Worm (Caenorhabditis elegans) whole organism, late embryonic: ENCODE results near the gene C29F7.10.

Experiments used
- C08G9.2 ChIP-seq: sonication (generic microtip); optimal IDR thresholded peaks from 2 replicates; lab custom pipeline; 2016; ENCODE audit warnings: mild to moderate bottlenecking, missing genetic modification characterization, moderate library complexity, missing compliant biosample characterization
- C38D4.7 ChIP-seq: fragments of 200-800 bp; sonication (Bioruptor generic); optimal IDR thresholded peaks from 2 replicates; lab custom pipeline; 2018; ENCODE audit warnings: mild to moderate bottlenecking, missing genetic modification characterization, moderate library complexity, missing compliant biosample characterization
- F13H6.1 ChIP-seq: sonication (generic microtip); optimal IDR thresholded peaks from 2 replicates; lab custom pipeline; 2016; ENCODE audit warnings: missing genetic modification characterization, missing compliant biosample characterization
- K09A11.1 ChIP-seq: sonication (generic microtip); optimal IDR thresholded peaks from 2 replicates; lab custom pipeline; 2017; ENCODE audit warnings: antibody characterized with exemption, mild to moderate bottlenecking, missing genetic modification characterization, missing compliant biosample characterization; ENCODE audit not compliant: insufficient read depth
- Y22D7AL.16 ChIP-seq: sonication (generic microtip); optimal IDR thresholded peaks from 2 replicates; lab custom pipeline; 2016; ENCODE audit warnings: missing genetic modification characterization, missing compliant biosample characterization
- ahr-1 ChIP-seq: sonication (generic microtip); optimal IDR thresholded peaks from 2 replicates; lab custom pipeline; 2016; ENCODE audit warnings: missing genetic modification characterization, missing compliant biosample characterization
- ceh-14 ChIP-seq: sonication (generic microtip); optimal IDR thresholded peaks from 2 replicates; lab custom pipeline; 2016; ENCODE audit warnings: missing genotype, missing genetic modification characterization, missing compliant biosample characterization
- ceh-18 ChIP-seq: sonication (generic microtip); optimal IDR thresholded peaks from 2 replicates; lab custom pipeline; 2016; ENCODE audit warnings: missing genetic modification characterization, missing compliant biosample characterization
- ceh-19 ChIP-seq: fragments of 200-800 bp; sonication (Bioruptor generic); optimal IDR thresholded peaks from 2 replicates; lab custom pipeline; 2018; ENCODE audit warnings: mild to moderate bottlenecking, missing genetic modification characterization, missing compliant biosample characterization
- ceh-2 ChIP-seq: sonication (generic microtip); optimal IDR thresholded peaks from 2 replicates; lab custom pipeline; 2016; ENCODE audit warnings: missing genotype, missing genetic modification characterization, missing compliant biosample characterization
- ceh-24 ChIP-seq: sonication (generic microtip); optimal IDR thresholded peaks from 2 replicates; lab custom pipeline; 2016; ENCODE audit warnings: mild to moderate bottlenecking, missing genetic modification characterization, missing compliant biosample characterization
- ceh-30 ChIP-seq: fragments of 150-350 bp; optimal IDR thresholded peaks from 2 replicates; lab custom pipeline; 2014; ENCODE audit warnings: missing biosample characterization, missing genetic modification characterization
- ceh-31 ChIP-seq: sonication (generic microtip); optimal IDR thresholded peaks from 2 replicates; lab custom pipeline; 2016; ENCODE audit warnings: missing genetic modification characterization, missing compliant biosample characterization
- ceh-34 ChIP-seq: sonication (generic microtip); optimal IDR thresholded peaks from 2 replicates; lab custom pipeline; 2016; ENCODE audit warnings: mild to moderate bottlenecking, missing genetic modification characterization, missing compliant biosample characterization
- ceh-45 ChIP-seq: fragments of 200-800 bp; sonication (Bioruptor generic); IDR thresholded peaks from 2 replicates; pipeline ENCODE4 v1.3.6; 2022; ENCODE audit warnings: missing genetic modification reagents, missing genetic modification characterization, missing compliant biosample characterization
- ceh-48 ChIP-seq: sonication (generic microtip); optimal IDR thresholded peaks from 2 replicates; lab custom pipeline; 2016; ENCODE audit warnings: missing genetic modification characterization, inconsistent platforms, missing compliant biosample characterization
- ceh-6 ChIP-seq: fragments of 200-800 bp; sonication (Bioruptor generic); optimal IDR thresholded peaks from 2 replicates; lab custom pipeline; 2018; ENCODE audit warnings: mild to moderate bottlenecking, missing genetic modification characterization, missing compliant biosample characterization
- che-1 ChIP-seq: sonication (generic microtip); optimal IDR thresholded peaks from 2 replicates; lab custom pipeline; 2016; ENCODE audit warnings: mild to moderate bottlenecking, missing genetic modification characterization, missing compliant biosample characterization
- dmd-4 ChIP-seq: sonication (generic microtip); optimal IDR thresholded peaks from 2 replicates; lab custom pipeline; 2016; ENCODE audit warnings: borderline replicate concordance, missing genetic modification characterization, missing compliant biosample characterization
- dve-1 ChIP-seq: sonication (generic microtip); optimal IDR thresholded peaks from 2 replicates; lab custom pipeline; 2017; ENCODE audit warnings: antibody characterized with exemption, mild to moderate bottlenecking, missing genetic modification characterization, missing compliant biosample characterization
- elt-2 ChIP-seq: sonication (generic microtip); optimal IDR thresholded peaks from 2 replicates; lab custom pipeline; 2016; ENCODE audit warnings: missing genetic modification reagents, missing genetic modification characterization, missing compliant biosample characterization
- elt-4 ChIP-seq: sonication (generic microtip); optimal IDR thresholded peaks from 2 replicates; lab custom pipeline; 2016; ENCODE audit warnings: missing genetic modification characterization, missing compliant biosample characterization
- ets-4 ChIP-seq: sonication (generic microtip); optimal IDR thresholded peaks from 2 replicates; lab custom pipeline; 2016; ENCODE audit warnings: missing genetic modification characterization, missing compliant biosample characterization
- eyg-1 ChIP-seq: sonication (generic microtip); optimal IDR thresholded peaks from 2 replicates; lab custom pipeline; 2016; ENCODE audit warnings: missing genotype, missing genetic modification characterization, missing compliant biosample characterization
- fax-1 ChIP-seq: sonication (generic microtip); optimal IDR thresholded peaks from 2 replicates; lab custom pipeline; 2016; ENCODE audit warnings: missing genotype, missing genetic modification characterization, missing compliant biosample characterization
- fkh-10 ChIP-seq: fragments of 150-350 bp; optimal IDR thresholded peaks from 2 replicates; lab custom pipeline; 2014; ENCODE audit warnings: missing biosample characterization, missing genetic modification reagents, missing genetic modification characterization
- gmeb-2 ChIP-seq: sonication (generic microtip); optimal IDR thresholded peaks from 2 replicates; lab custom pipeline; 2016; ENCODE audit warnings: missing genetic modification characterization, inconsistent platforms, missing compliant biosample characterization
- hlh-13 ChIP-seq: fragments of 200-800 bp; sonication (Bioruptor generic); optimal IDR thresholded peaks from 2 replicates; lab custom pipeline; 2018; ENCODE audit warnings: mild to moderate bottlenecking, missing genetic modification characterization, missing compliant biosample characterization
- hlh-15 ChIP-seq: sonication (generic microtip); optimal IDR thresholded peaks from 2 replicates; lab custom pipeline; 2016; ENCODE audit warnings: missing genetic modification characterization, missing compliant biosample characterization
- hlh-30 ChIP-seq: sonication (generic microtip); optimal IDR thresholded peaks from 2 replicates; lab custom pipeline; 2017; ENCODE audit warnings: antibody characterized with exemption, missing genetic modification characterization, missing compliant biosample characterization; ENCODE audit not compliant: insufficient read depth
- hlh-6 ChIP-seq: sonication (generic microtip); optimal IDR thresholded peaks from 2 replicates; lab custom pipeline; 2016; ENCODE audit warnings: missing genotype, missing genetic modification characterization, missing compliant biosample characterization
- lin-11 ChIP-seq: fragments of 200-800 bp; sonication (Bioruptor generic); optimal IDR thresholded peaks from 2 replicates; lab custom pipeline; 2018; ENCODE audit warnings: mild to moderate bottlenecking, missing genetic modification characterization, missing compliant biosample characterization
- nfya-1 ChIP-seq: sonication (generic microtip); optimal IDR thresholded peaks from 2 replicates; lab custom pipeline; 2017; ENCODE audit warnings: missing genetic modification characterization, mild to moderate bottlenecking, missing compliant biosample characterization, antibody characterized with exemption, moderate library complexity
- nhr-11 ChIP-seq: fragments of 150-350 bp; optimal IDR thresholded peaks from 2 replicates; lab custom pipeline; 2014; ENCODE audit warnings: missing biosample characterization, missing genetic modification characterization
- nhr-232 ChIP-seq: sonication (generic microtip); optimal IDR thresholded peaks from 2 replicates; lab custom pipeline; 2016; ENCODE audit warnings: missing genetic modification characterization, missing compliant biosample characterization
- npax-4 ChIP-seq: sonication (generic microtip); optimal IDR thresholded peaks from 2 replicates; lab custom pipeline; 2016; ENCODE audit warnings: missing genetic modification characterization, missing compliant biosample characterization
- odd-2 ChIP-seq: sonication (generic microtip); optimal IDR thresholded peaks from 2 replicates; lab custom pipeline; 2017; ENCODE audit warnings: antibody characterized with exemption, mild to moderate bottlenecking, missing genetic modification characterization, missing compliant biosample characterization
- pag-3 ChIP-seq: sonication (generic microtip); optimal IDR thresholded peaks from 2 replicates; lab custom pipeline; 2016; ENCODE audit warnings: missing compliant biosample characterization, missing genetic modification characterization, borderline replicate concordance
- pat-9 ChIP-seq: fragments of 200-800 bp; sonication (Bioruptor generic); optimal IDR thresholded peaks from 2 replicates; lab custom pipeline; 2018; ENCODE audit warnings: mild to moderate bottlenecking, missing genetic modification characterization, moderate library complexity, missing compliant biosample characterization
- pha-2 ChIP-seq: sonication (generic microtip); optimal IDR thresholded peaks from 2 replicates; lab custom pipeline; 2017; ENCODE audit warnings: mild to moderate bottlenecking, missing genetic modification characterization, missing compliant biosample characterization
- pha-4 ChIP-seq: fragments of 150-350 bp; optimal IDR thresholded peaks from 2 replicates; lab custom pipeline; 2018; ENCODE audit warnings: missing biosample characterization, missing genetic modification reagents, missing genetic modification characterization
- pqm-1 ChIP-seq: sonication (generic microtip); optimal IDR thresholded peaks from 2 replicates; lab custom pipeline; 2016; ENCODE audit warnings: missing genetic modification characterization, missing compliant biosample characterization
- sdc-2 ChIP-seq: sonication (generic microtip); optimal IDR thresholded peaks from 2 replicates; lab custom pipeline; 2016; ENCODE audit warnings: missing genotype, missing genetic modification characterization, missing compliant biosample characterization
- sox-2 ChIP-seq: fragments of 200-800 bp; sonication (Bioruptor generic); IDR thresholded peaks from 2 replicates; pipeline ENCODE4 v1.3.6; 2022; ENCODE audit warnings: missing genetic modification reagents, missing genetic modification characterization, missing compliant biosample characterization
- sox-4 ChIP-seq: sonication (generic microtip); optimal IDR thresholded peaks from 2 replicates; lab custom pipeline; 2017; ENCODE audit warnings: mild to moderate bottlenecking, missing genetic modification characterization, inconsistent platforms, missing compliant biosample characterization
- syd-9 ChIP-seq: sonication (generic microtip); optimal IDR thresholded peaks from 2 replicates; lab custom pipeline; 2016; ENCODE audit warnings: mild to moderate bottlenecking, missing genetic modification characterization, moderate library complexity, missing compliant biosample characterization
- tbx-7 ChIP-seq: sonication (generic microtip); optimal IDR thresholded peaks from 2 replicates; lab custom pipeline; 2016; ENCODE audit warnings: missing genotype, missing genetic modification characterization, missing compliant biosample characterization
- ttx-3 ChIP-seq: sonication (generic microtip); optimal IDR thresholded peaks from 2 replicates; lab custom pipeline; 2016; ENCODE audit warnings: missing genetic modification reagents, missing genetic modification characterization, missing compliant biosample characterization
- unc-3 ChIP-seq, 2 experiments: fragments of 200-800 bp in 1 of 2; sonication (Bioruptor generic) in 1 of 2; sonication (generic microtip) in 1 of 2; conservative IDR thresholded peaks in 1 of 2; optimal IDR thresholded peaks in 1 of 2; 2 replicates each; pipeline versions ENCODE4 v1.3.6 to Lab custom; 2016 to 2022; ENCODE audit warnings: missing compliant biosample characterization in 2 of 2, missing genetic modification characterization in 2 of 2, missing genetic modification reagents in 1 of 2
- unc-42 ChIP-seq: sonication (generic microtip); optimal IDR thresholded peaks from 2 replicates; lab custom pipeline; 2016; ENCODE audit warnings: missing genotype, missing genetic modification characterization, missing compliant biosample characterization
- unc-55 ChIP-seq: sonication (generic microtip); optimal IDR thresholded peaks from 2 replicates; lab custom pipeline; 2017; ENCODE audit warnings: missing biosample characterization, missing genetic modification reagents, missing genetic modification characterization
- zip-5 ChIP-seq: sonication (generic microtip); optimal IDR thresholded peaks from 2 replicates; lab custom pipeline; 2016; ENCODE audit warnings: missing genetic modification characterization, missing compliant biosample characterization
- ztf-16 ChIP-seq: sonication (generic microtip); optimal IDR thresholded peaks from 2 replicates; lab custom pipeline; 2017; ENCODE audit warnings: missing genetic modification characterization, missing compliant biosample characterization

Gene C29F7.10

DNA sequence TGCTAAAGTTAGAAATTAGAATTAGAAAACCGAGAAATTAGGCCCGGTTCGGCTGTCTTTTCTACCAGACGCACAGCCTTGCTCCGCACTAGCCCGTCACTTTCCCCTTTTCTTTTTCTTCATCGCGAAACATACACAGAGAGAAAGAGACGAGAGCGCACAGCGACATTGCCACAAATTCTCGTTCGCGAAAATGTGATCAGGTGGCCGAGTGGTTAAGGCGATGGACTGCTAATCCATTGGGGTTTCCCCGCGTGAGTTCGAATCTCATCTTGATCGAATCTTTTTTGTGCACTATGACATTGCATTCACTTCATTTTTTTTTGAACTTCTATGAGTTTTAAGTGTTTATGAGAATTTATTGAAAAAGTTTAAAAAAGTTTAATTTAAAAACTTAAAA, 11.2 kb upstream of the C29F7.10 start:
- peak; percentile 3 for TF ChIP-seq ceh-6
- no peak for TF ChIP-seq tbx-7 (tag; lab: Kevin White, UChicago)
- TF ChIP-seq sox-2 (GFP tag; lab: Robert Waterston, UW): no peak
- TF ChIP-seq dmd-4 (tag; lab: Kevin White, UChicago): peak; percentile 10
- peak; percentile 21 for TF ChIP-seq elt-2 (tag; lab: Kevin White, UChicago)
- TF ChIP-seq che-1 (tag; lab: Kevin White, UChicago): peak; percentile 28
- TF ChIP-seq ceh-34 (tag; lab: Kevin White, UChicago): peak; percentile 17
- no peak for TF ChIP-seq ceh-14 (tag; lab: Kevin White, UChicago)
- no peak for TF ChIP-seq ceh-19 (GFP tag; lab: Kevin White, UChicago)
- no peak for TF ChIP-seq npax-4
- no peak for TF ChIP-seq gmeb-2
- TF ChIP-seq pha-4 (tag; lab: Kevin White, UChicago): no peak
- TF ChIP-seq C08G9.2: no peak
- no peak for TF ChIP-seq pag-3 (tag; lab: Kevin White, UChicago)
- TF ChIP-seq ttx-3 (tag; lab: Kevin White, UChicago): no peak
- no peak for TF ChIP-seq fkh-10 (GFP tag; lab: Kevin White, UChicago)
- TF ChIP-seq ceh-30 (tag; lab: Kevin White, UChicago): no peak
- no peak for TF ChIP-seq hlh-6 (tag; lab: Kevin White, UChicago)
- no peak for TF ChIP-seq C38D4.7
- TF ChIP-seq K09A11.1: no peak
- TF ChIP-seq Y22D7AL.16 (tag; lab: Kevin White, UChicago): no peak
- peak; percentile 4 for TF ChIP-seq ceh-18 (tag; lab: Kevin White, UChicago)
- no peak for TF ChIP-seq elt-4 (tag; lab: Kevin White, UChicago)
- TF ChIP-seq eyg-1 (tag; lab: Kevin White, UChicago): no peak
- no peak for TF ChIP-seq ceh-2 (tag; lab: Kevin White, UChicago)
- peak; percentile 97 for TF ChIP-seq sdc-2
- no peak for TF ChIP-seq nhr-232
- TF ChIP-seq zip-5: no peak
- no peak for TF ChIP-seq hlh-15 (tag; lab: Kevin White, UChicago)
- TF ChIP-seq ceh-45 (GFP tag; lab: Robert Waterston, UW): no peak
- TF ChIP-seq ceh-31 (tag; lab: Kevin White, UChicago): peak; percentile 37
- peak; percentile 11 for TF ChIP-seq hlh-30 (tag; lab: Kevin White, UChicago)
- TF ChIP-seq unc-55 (GFP tag; lab: Kevin White, UChicago): no peak
- TF ChIP-seq unc-3 (GFP tag; conservative IDR thresholded peaks at IDR 0.05; lab: Robert Waterston, UW): 0 out of 2 replicates have a peak, but pooled peaks have one; percentile 23
- no peak for TF ChIP-seq unc-3 (tag; optimal IDR thresholded peaks at IDR 0.05; lab: Kevin White, UChicago)
- TF ChIP-seq ceh-24 (tag; lab: Kevin White, UChicago): no peak
- TF ChIP-seq unc-42 (tag; lab: Kevin White, UChicago): no peak
- no peak for TF ChIP-seq pha-2 (tag; lab: Kevin White, UChicago)
- TF ChIP-seq pqm-1: no peak
- no peak for TF ChIP-seq sox-4 (tag; lab: Kevin White, UChicago)
- no peak for TF ChIP-seq F13H6.1
- no peak for TF ChIP-seq ztf-16 (tag; lab: Kevin White, UChicago)
- TF ChIP-seq nhr-11 (tag; lab: Kevin White, UChicago): no peak
- TF ChIP-seq lin-11 (tag; lab: Kevin White, UChicago): no peak
- no peak for TF ChIP-seq nfya-1 (tag; lab: Kevin White, UChicago)
- TF ChIP-seq ahr-1 (tag; lab: Kevin White, UChicago): no peak
- no peak for TF ChIP-seq dve-1
- TF ChIP-seq pat-9: no peak
- TF ChIP-seq ceh-48 (tag; lab: Kevin White, UChicago): no peak
- TF ChIP-seq hlh-13 (GFP tag; lab: Kevin White, UChicago): no peak
- no peak for TF ChIP-seq odd-2 (tag; lab: Kevin White, UChicago)
- TF ChIP-seq ets-4: no peak
- no peak for TF ChIP-seq fax-1 (tag; lab: Kevin White, UChicago)
- TF ChIP-seq syd-9 (tag; lab: Kevin White, UChicago): peak; percentile 16
